Worm (Caenorhabditis elegans) whole organism, late embryonic: ENCODE data around the gene C08E3.15.

Source experiments
- ceh-31 ChIP-seq: sonication (generic microtip); optimal IDR thresholded peaks from 2 replicates; lab custom pipeline; 2016; ENCODE audit warnings: missing genetic modification characterization, missing compliant biosample characterization
- ceh-48 ChIP-seq: sonication (generic microtip); optimal IDR thresholded peaks from 2 replicates; lab custom pipeline; 2016; ENCODE audit warnings: missing genetic modification characterization, inconsistent platforms, missing compliant biosample characterization
- hlh-13 ChIP-seq: fragments of 200-800 bp; sonication (Bioruptor generic); optimal IDR thresholded peaks from 2 replicates; lab custom pipeline; 2018; ENCODE audit warnings: mild to moderate bottlenecking, missing genetic modification characterization, missing compliant biosample characterization
- madf-2 ChIP-seq: sonication (generic microtip); optimal IDR thresholded peaks from 2 replicates; lab custom pipeline; 2017; ENCODE audit warnings: missing genetic modification characterization, missing compliant biosample characterization
- pha-4 ChIP-seq: fragments of 150-350 bp; optimal IDR thresholded peaks from 2 replicates; lab custom pipeline; 2018; ENCODE audit warnings: missing biosample characterization, missing genetic modification reagents, missing genetic modification characterization
- ref-2 ChIP-seq: sonication (generic microtip); optimal IDR thresholded peaks from 2 replicates; lab custom pipeline; 2016; ENCODE audit warnings: missing genetic modification characterization, missing compliant biosample characterization

ce11 chrII:1625666-1626065 is 2.0 kb downstream of the C08E3.15 start, which contains the start of gene C08E3.14:
- TF ChIP-seq madf-2 (tag; lab: Kevin White, UChicago) (no peak), hlh-13 (GFP tag; lab: Kevin White, UChicago) (no peak), pha-4 (tag; lab: Kevin White, UChicago) (no peak), ceh-48 (tag; lab: Kevin White, UChicago) (no peak), ceh-31 (tag; lab: Kevin White, UChicago) (no peak), ref-2 (tag; lab: Kevin White, UChicago) (no peak)
